Fruit fly (Drosophila melanogaster) whole organism, prepupa: ENCODE results near the gene CG17646.

ENCODE experiments used
- Blimp-1 ChIP-seq: fragments of 200-800 bp; sonication (Bioruptor generic); optimal IDR thresholded peaks from 3 replicates; lab custom pipeline; 2017; ENCODE audit warnings: missing biosample characterization, missing genetic modification characterization, mild to moderate bottlenecking, moderate library complexity, missing genetic modification reagents
- CG10669 ChIP-seq: fragments of 200-800 bp; sonication (Bioruptor generic); optimal IDR thresholded peaks from 3 replicates; lab custom pipeline; 2018; ENCODE audit warnings: missing biosample characterization, mild to moderate bottlenecking, missing genetic modification characterization, moderate library complexity
- CG11294 ChIP-seq: fragments of 200-800 bp; sonication (Bioruptor generic); IDR thresholded peaks from 2 replicates; pipeline ENCODE4 v1.3.6; 2022; ENCODE audit warnings: missing biosample characterization, missing genetic modification characterization
- CG11902 ChIP-seq: fragments of 200-800 bp; sonication (Bioruptor generic); optimal IDR thresholded peaks from 3 replicates; lab custom pipeline; 2016; ENCODE audit warnings: missing biosample characterization, missing genetic modification characterization
- CG15336 ChIP-seq: fragments of 200-800 bp; sonication (Bioruptor generic); IDR thresholded peaks from 2 replicates; pipeline ENCODE4 v1.3.6; 2022; ENCODE audit warnings: missing biosample characterization, missing genetic modification characterization
- CG1621 ChIP-seq: fragments of 200-800 bp; sonication (Bioruptor generic); optimal IDR thresholded peaks from 3 replicates; lab custom pipeline; 2018; ENCODE audit warnings: missing biosample characterization, mild to moderate bottlenecking, missing genetic modification characterization
- CG16779 ChIP-seq: fragments of 200-800 bp; sonication (Bioruptor generic); optimal IDR thresholded peaks from 3 replicates; lab custom pipeline; 2017; ENCODE audit warnings: missing biosample characterization, mild to moderate bottlenecking, missing genetic modification characterization
- CG3032 ChIP-seq: fragments of 200-800 bp; optimal IDR thresholded peaks from 2 replicates; lab custom pipeline; 2019; ENCODE audit warnings: missing biosample characterization, mild to moderate bottlenecking, missing genetic modification characterization, moderate library complexity
- CG6792 ChIP-seq: fragments of 200-800 bp; sonication (Bioruptor generic); optimal IDR thresholded peaks from 3 replicates; lab custom pipeline; 2016; ENCODE audit warnings: missing biosample characterization, missing genetic modification characterization
- CG6808 ChIP-seq: fragments of 200-800 bp; sonication (Bioruptor generic); optimal IDR thresholded peaks from 3 replicates; lab custom pipeline; 2017; ENCODE audit warnings: missing biosample characterization, missing genetic modification characterization, mild to moderate bottlenecking, moderate library complexity, missing genetic modification reagents
- CG6854 ChIP-seq: fragments of 200-800 bp; sonication (Bioruptor generic); optimal IDR thresholded peaks from 2 replicates; lab custom pipeline; 2017; ENCODE audit warnings: missing biosample characterization, mild to moderate bottlenecking, missing genetic modification characterization
- CG8119 ChIP-seq: fragments of 200-800 bp; sonication (Bioruptor generic); IDR thresholded peaks from 3 replicates; pipeline ENCODE4 v1.3.6; 2022; ENCODE audit warnings: missing biosample characterization, missing genetic modification characterization
- CG9139 ChIP-seq: fragments of 200-800 bp; sonication (Bioruptor generic); optimal IDR thresholded peaks from 3 replicates; lab custom pipeline; 2017; ENCODE audit warnings: missing biosample characterization, mild to moderate bottlenecking, missing genetic modification characterization
- Eip78C ChIP-seq: fragments of 200-800 bp; sonication (Bioruptor generic); peaks from one replicate; lab custom pipeline; 2016; ENCODE audit warnings: missing biosample characterization, missing genetic modification characterization
- Ets96B ChIP-seq: fragments of 200-800 bp; optimal IDR thresholded peaks from 2 replicates; lab custom pipeline; 2019; ENCODE audit warnings: missing biosample characterization, mild to moderate bottlenecking, missing genetic modification characterization, moderate library complexity
- Lpt ChIP-seq: fragments of 200-800 bp; sonication (Bioruptor generic); optimal IDR thresholded peaks from 3 replicates; lab custom pipeline; 2016; ENCODE audit warnings: missing biosample characterization, missing genetic modification characterization
- Met ChIP-seq: fragments of 200-800 bp; sonication (Bioruptor generic); optimal IDR thresholded peaks from 3 replicates; lab custom pipeline; 2016; ENCODE audit warnings: missing biosample characterization, missing genetic modification characterization
- achi ChIP-seq: fragments of 200-800 bp; sonication (Bioruptor generic); optimal IDR thresholded peaks from 3 replicates; lab custom pipeline; 2016; ENCODE audit warnings: missing biosample characterization, missing genetic modification characterization
- acj6 ChIP-seq: fragments of 200-800 bp; sonication (Bioruptor generic); optimal IDR thresholded peaks from 3 replicates; lab custom pipeline; 2016; ENCODE audit warnings: missing biosample characterization, missing genetic modification characterization
- dsx ChIP-seq: fragments of 200-800 bp; optimal IDR thresholded peaks from 3 replicates; lab custom pipeline; 2019; ENCODE audit warnings: missing biosample characterization, mild to moderate bottlenecking, missing genetic modification characterization, moderate library complexity; ENCODE audit not compliant: poor library complexity, severe bottlenecking
- esn ChIP-seq: fragments of 200-800 bp; sonication (Bioruptor generic); optimal IDR thresholded peaks from 2 replicates; lab custom pipeline; 2016; ENCODE audit warnings: missing biosample characterization, mild to moderate bottlenecking, missing genetic modification characterization, moderate library complexity
- fkh ChIP-seq: fragments of 200-800 bp; sonication (Bioruptor generic); optimal IDR thresholded peaks from 3 replicates; lab custom pipeline; 2017; ENCODE audit warnings: missing biosample characterization, mild to moderate bottlenecking, missing genetic modification characterization, moderate library complexity
- lz ChIP-seq: fragments of 200-800 bp; sonication (Bioruptor generic); optimal IDR thresholded peaks from 3 replicates; lab custom pipeline; 2016; ENCODE audit warnings: missing biosample characterization, missing genetic modification characterization
- net ChIP-seq: fragments of 200-800 bp; sonication (Bioruptor generic); optimal IDR thresholded peaks from 3 replicates; lab custom pipeline; 2016; ENCODE audit warnings: missing biosample characterization, missing genetic modification characterization
- ss ChIP-seq, 2 experiments: fragments of 200-800 bp; sonication (Bioruptor generic); optimal IDR thresholded peaks; 2 replicates in 1 of 2; 3 replicates in 1 of 2; lab custom pipeline; 2017 to 2018; ENCODE audit warnings: mild to moderate bottlenecking in 2 of 2, missing biosample characterization in 2 of 2, missing genetic modification characterization in 2 of 2, moderate library complexity in 1 of 2
- svp ChIP-seq: fragments of 200-800 bp; sonication (Bioruptor generic); peaks from one replicate; lab custom pipeline; 2016; ENCODE audit warnings: missing biosample characterization, missing genetic modification characterization
- topi ChIP-seq: fragments of 200-800 bp; sonication (Bioruptor generic); optimal IDR thresholded peaks from 3 replicates; lab custom pipeline; 2016; ENCODE audit warnings: missing biosample characterization, missing genetic modification characterization
- vri ChIP-seq: fragments of 200-800 bp; sonication (Bioruptor generic); optimal IDR thresholded peaks from 3 replicates; lab custom pipeline; 2016; ENCODE audit warnings: missing biosample characterization, mild to moderate bottlenecking, missing genetic modification characterization

The CG17646 gene

dm6 chr2L:1706961-1707360 is 25.4 kb upstream of the CG17646 start:
- TF ChIP-seq dsx (GFP tag; lab: Kevin White, UChicago) (no peak), CG6808 (GFP tag; lab: Kevin White, UChicago) (no peak), CG15336 (GFP tag; lab: Robert Waterston, UW) (no peak), ss (GFP tag; optimal IDR thresholded peaks at IDR 0.05; lab: Kevin White, UChicago) (no peak), CG10669 (GFP tag; lab: Kevin White, UChicago) (no peak), CG1621 (tag; lab: Kevin White, UChicago) (no peak), acj6 (no peak), Eip78C (GFP tag; lab: Kevin White, UChicago) (no peak)

- no peak for TF ChIP-seq acj6
- peak; percentile 13 for TF ChIP-seq vri
- TF ChIP-seq svp (GFP tag; lab: Kevin White, UChicago) = peak; percentile 52
Measured at dm6 chr2L:1708110-1708509, 24.2 kb upstream of the CG17646 start.

- TF ChIP-seq CG9139 (GFP tag; lab: Kevin White, UChicago) (no peak), svp (GFP tag; lab: Kevin White, UChicago) (peak; percentile 28), vri (peak; percentile 6)
Measured at dm6 chr2L:1709316-1709715, 23.0 kb upstream of the CG17646 start.

dm6 chr2L:1710224-1710623 is 22.1 kb upstream of the CG17646 start, which contains the start of the genes CG17660 and mRpL48:
Gene CG17660, minus strand, starts transcription at chr2L:1710421.
Gene mRpL48, plus strand, starts transcription at chr2L:1710462.
- TF ChIP-seq CG6854 (GFP tag; lab: Kevin White, UChicago) (peak; percentile 13), Lpt (GFP tag; lab: Kevin White, UChicago) (no peak), Eip78C (GFP tag; lab: Kevin White, UChicago) (peak; percentile 68), achi (GFP tag; lab: Kevin White, UChicago) (no peak), fkh (GFP tag; lab: Kevin White, UChicago) (peak; percentile 97), svp (GFP tag; lab: Kevin White, UChicago) (no peak), CG8119 (GFP tag; lab: Robert Waterston, UW) (no peak), vri (peak; percentile 72), CG3032 (tag; lab: Kevin White, UChicago) (no peak), lz (GFP tag; lab: Kevin White, UChicago) (no peak), esn (GFP tag; lab: Kevin White, UChicago) (peak; percentile 13)

dm6 chr2L:1715699-1716333 is 16.5 kb upstream of the CG17646 start, which contains the start of gene frtz:
Gene frtz, minus strand, starts transcription at chr2L:1715851.
- TF ChIP-seq Eip78C (GFP tag; lab: Kevin White, UChicago) = peak; percentile 32
- TF ChIP-seq Ets96B (tag; lab: Kevin White, UChicago) = no peak
- TF ChIP-seq CG16779 (tag; lab: Kevin White, UChicago) = no peak

dm6 chr2L:1717247-1717646 is 15.1 kb upstream of the CG17646 start:
- TF ChIP-seq Met (GFP tag; lab: Kevin White, UChicago) (no peak), Blimp-1 (GFP tag; lab: Kevin White, UChicago) (no peak), CG6854 (GFP tag; lab: Kevin White, UChicago) (no peak), CG6792 (GFP tag; lab: Kevin White, UChicago) (no peak), CG11294 (no peak), net (no peak), CG11902 (GFP tag; lab: Kevin White, UChicago) (no peak), topi (GFP tag; lab: Kevin White, UChicago) (no peak), CG10669 (GFP tag; lab: Kevin White, UChicago) (no peak), CG9139 (GFP tag; lab: Kevin White, UChicago) (no peak)
